Fruit fly (Drosophila melanogaster) ovary, adult (tissue): ENCODE results near the gene meng.

Experiments
- CG17801 ChIP-seq: fragments of 200-800 bp; optimal IDR thresholded peaks from 2 replicates; lab custom pipeline; 2019; ENCODE audit warnings: missing biosample characterization, mild to moderate bottlenecking, missing genetic modification characterization, moderate library complexity; ENCODE audit not compliant: partially characterized antibody

The meng gene

DNA sequence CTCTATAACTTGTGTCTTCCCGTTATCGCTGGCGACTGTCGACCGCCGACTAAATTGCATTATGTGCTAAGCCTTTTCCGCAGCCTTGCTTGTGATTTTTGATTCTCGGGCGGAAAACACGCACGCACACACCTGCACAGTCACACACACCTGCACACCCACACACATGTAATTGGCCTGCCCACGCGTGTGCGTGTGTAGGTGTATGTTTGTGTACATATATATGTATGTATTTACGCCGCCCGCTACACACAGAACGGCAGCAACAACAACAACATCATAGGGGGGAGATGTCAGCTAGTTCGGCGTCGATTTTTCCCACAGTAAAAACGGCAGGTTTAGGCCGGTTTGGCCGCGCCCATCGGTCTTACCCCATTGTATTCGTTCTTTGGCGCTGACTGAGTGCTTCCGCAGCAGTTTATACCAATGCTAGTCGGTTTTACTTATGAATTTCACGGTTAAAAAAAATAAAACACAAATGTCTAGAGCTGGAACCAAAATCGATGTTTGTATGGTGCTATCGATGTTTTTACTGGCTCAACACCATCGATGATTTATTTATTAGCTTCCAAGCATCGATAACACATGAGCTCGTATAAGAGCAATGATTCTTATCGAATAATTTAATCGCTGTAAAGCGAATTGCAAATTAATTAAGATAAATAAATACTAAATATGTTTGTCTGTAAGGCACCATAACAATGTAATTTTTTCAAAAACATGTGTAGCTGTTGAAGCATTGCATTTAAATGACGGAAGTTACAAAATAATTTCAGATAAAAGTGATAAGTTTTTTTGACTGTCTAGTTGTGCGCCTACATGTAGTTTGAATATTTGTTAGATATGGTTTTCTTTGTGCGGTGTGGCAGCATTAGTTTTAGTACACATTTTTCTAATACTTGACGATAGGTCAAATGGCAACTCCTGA is 19.2 kb upstream of the meng start, which contains the start of gene homer:
Gene homer, minus strand, starts transcription at position 538 of the 928 bp plus-strand sequence.
- TF ChIP-seq CG17801 (GFP tag; lab: Kevin White, UChicago): no peak

DNA sequence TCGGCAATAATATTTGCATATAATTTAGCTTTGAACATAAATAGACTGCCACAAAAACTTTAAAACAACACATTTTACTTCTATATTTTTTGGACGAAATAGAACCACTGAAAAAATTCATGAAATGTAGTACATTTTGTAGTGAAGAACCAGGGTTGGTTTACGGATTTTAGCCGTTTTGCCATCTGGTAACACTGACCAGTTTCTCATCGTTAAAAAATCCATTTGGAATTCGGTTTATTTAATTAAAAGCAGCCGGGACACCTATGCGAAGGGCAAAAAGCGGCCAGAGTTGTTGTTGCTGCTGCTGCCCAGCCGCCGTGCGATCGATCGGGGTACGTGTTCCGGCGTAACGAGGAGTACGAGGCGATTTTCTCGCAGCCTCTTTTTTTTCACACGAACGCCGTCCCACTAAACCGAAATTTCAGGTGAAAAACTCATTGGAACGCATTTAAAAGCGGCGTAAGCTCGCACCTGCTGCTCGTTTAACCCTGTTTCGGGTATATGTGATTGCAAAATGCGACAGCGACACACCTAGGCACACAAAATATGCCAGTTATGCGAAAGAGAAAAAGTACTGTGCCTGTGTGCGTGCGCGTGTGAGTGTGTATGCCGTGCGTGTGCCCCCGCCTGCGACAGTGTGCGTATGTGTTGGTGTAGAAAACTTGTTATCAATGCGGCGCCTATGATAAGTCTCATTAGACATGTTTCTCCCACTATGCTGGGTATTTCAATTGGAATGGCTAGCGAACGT is 18.4 kb upstream of the meng start, which contains the start of gene Liprin-alpha:
Gene Liprin-alpha, plus strand, starts transcription at position 154 of the 754 bp plus-strand sequence.
- TF ChIP-seq CG17801 (GFP tag; lab: Kevin White, UChicago): no peak

DNA sequence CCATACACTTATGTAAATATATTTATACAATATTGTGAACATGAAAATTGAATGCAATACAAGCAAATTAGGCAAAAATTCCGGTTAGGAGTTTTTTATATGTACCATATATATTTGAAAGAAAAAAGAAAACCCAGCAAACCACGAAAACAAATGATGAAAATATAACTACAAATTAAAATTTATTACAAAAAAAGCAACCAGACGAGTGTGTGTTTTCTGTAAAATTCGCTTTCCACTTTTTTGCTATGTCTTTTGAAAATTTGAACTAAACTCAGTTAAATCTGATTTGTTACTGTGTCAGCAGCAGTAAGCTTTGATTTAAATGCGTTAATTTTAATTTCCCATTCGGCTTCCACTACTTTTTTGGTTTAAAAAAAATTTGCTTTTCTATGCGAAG is 9.7 kb upstream of the meng start, which contains the start of gene TTLL3B:
Gene TTLL3B, plus strand, starts transcription at position 301 of the 400 bp plus-strand sequence.
- no peak for TF ChIP-seq CG17801 (GFP tag; lab: Kevin White, UChicago)

DNA sequence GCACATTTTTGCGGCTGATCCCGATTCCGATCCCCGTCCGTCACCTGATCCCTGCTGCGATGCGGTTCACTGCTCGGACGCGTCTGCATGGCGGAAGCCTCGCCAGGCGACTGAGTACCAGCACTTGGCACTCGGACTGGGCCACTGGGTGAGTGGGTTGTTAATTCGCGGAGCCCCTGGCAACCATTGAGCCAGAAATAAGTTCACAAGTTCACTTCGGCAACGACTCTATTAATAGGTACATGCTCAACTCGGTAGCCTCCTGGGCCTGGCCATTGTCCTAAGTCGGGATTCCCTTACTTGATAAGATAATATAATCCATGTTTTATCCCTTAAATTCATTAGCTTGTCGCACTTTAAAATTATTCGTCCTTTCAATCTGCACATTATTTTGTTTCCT is 2.2 kb upstream of the meng start, which contains the start of gene TTLL3A:
Gene TTLL3A, minus strand, starts transcription at position 101 of the 400 bp plus-strand sequence.
- no peak for TF ChIP-seq CG17801 (GFP tag; lab: Kevin White, UChicago)

DNA sequence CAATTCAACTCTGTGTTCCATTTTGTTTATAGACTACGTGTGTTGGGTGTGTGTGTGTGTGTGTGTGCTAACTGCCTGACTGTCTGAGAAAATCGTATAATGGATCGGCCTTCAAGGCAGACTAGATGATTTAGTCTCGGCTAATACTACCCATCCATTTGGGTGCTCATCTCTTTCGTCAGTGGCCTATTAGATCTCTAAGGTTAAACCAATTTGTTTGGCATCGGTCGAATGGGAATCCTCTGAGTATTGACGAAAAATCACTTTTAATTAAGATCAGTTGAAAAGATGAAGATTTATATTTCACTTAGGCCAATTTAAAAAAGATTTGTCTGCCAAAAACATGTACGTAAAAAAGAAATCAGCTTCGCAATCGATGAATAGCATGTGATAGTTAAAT is 3.2 kb downstream of the meng start, which contains the start of gene CG31910:
Gene CG31910, minus strand, starts transcription at position 101 of the 400 bp plus-strand sequence.
- no peak for TF ChIP-seq CG17801 (GFP tag; lab: Kevin White, UChicago)

DNA sequence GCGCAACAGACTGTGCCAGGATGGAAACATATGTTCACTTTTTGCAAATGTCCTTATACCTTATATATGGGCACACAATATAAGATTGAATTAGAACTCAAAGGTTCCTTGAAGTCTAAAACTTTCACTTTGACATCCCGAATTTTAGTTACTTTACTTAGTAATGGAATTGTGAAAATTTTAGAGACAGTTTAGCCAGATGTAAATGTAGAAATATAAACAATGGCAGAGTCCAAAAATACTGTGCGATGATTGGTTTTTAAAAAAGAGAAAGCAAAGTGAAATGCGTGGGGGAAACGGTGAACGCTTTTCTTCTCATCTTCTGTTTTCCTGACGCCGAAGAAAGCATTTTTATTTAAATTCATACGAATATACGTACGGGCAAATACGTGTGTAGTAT is 5.5 kb downstream of the meng start, which contains the start of gene CG44271:
Gene CG44271, minus strand, starts transcription at position 101 of the 400 bp plus-strand sequence.
- TF ChIP-seq CG17801 (GFP tag; lab: Kevin White, UChicago): no peak

DNA sequence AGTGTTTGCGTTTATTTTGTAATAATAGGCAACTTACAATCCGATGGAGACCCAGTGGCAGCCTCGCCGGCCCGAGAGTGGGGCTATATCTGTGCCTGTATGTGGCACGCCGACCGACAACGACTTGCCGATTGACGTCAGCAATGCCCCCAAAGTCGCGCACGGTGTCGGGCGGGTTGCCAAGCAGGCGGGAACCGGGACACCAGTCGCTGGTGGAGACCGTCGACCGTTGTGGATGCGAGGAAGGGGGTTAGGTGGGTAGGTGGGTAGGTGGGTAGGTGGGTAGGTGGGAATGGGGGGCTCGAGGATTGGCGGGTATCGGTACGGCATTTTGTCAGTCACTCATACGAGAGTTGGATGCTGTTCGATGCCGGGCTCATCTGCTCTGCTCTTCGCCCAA is 8.7 kb downstream of the meng start:
- no peak for TF ChIP-seq CG17801 (GFP tag; lab: Kevin White, UChicago)

DNA sequence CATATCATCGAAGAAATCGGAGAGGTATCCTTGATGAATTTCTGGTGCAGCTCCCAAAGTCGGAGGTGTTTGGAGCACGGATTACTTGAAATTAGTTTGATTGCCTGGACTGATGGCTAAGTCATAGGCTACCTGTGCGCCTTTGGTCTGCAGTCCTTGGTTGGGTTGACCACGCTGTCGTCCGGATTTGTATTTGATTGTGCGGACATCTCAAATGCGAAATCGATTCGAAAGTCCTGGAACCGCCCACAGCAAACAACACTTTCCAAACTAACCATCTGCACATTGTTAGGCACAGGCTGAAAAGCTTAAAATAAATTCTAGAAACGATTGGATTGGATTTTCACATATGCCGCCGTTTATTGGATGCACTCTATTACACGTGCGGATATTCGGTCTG is 17.2 kb downstream of the meng start, which contains the start of gene CG11322:
Gene CG11322, minus strand, starts transcription at position 101 of the 400 bp plus-strand sequence.
- no peak for TF ChIP-seq CG17801 (GFP tag; lab: Kevin White, UChicago)

DNA sequence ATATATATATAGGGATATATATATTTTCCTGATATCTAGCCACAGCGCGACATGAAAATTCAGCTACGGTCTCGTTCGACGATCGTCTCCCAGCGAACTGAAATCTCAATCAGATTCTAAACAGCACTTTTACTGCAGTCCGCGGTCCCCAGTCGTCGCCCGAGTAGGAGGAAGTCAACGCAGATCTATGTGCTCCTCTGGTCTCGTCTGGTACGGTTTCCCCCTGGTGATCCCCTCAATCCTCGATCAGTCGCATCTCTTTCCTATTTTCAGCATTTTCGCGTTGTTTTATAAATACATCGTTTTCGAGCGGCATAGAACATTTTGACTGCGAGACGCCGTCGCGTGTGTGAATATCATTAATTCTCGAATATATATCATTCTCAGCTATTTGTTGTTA is 30.4 kb downstream of the meng start, which contains the start of gene LUBEL:
Gene LUBEL, minus strand, starts transcription at position 101 of the 400 bp plus-strand sequence.
- TF ChIP-seq CG17801 (GFP tag; lab: Kevin White, UChicago): no peak

DNA sequence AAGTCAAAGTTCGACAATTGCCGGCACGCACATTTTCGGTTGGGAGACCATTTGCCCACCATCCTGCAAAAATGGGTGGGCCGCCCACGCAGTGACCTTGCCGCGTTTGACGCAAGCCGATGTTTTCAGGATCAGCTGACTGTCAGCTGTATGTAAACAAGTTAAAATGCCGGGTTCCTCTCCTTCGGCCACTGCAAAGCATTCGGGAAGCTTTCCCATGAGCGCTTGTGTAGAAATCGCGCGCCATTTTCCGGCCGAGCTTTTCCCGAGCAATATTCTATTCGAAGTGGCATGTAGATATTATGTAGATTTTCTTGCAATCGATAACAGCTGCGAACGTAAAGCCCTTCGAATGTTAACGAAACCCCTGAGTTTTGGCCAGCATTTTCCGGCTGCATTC is 31.3 kb downstream of the meng start, which contains the start of gene CG17378:
Gene CG17378, plus strand, starts transcription at position 397 of the 400 bp plus-strand sequence.
- no peak for TF ChIP-seq CG17801 (GFP tag; lab: Kevin White, UChicago)

DNA sequence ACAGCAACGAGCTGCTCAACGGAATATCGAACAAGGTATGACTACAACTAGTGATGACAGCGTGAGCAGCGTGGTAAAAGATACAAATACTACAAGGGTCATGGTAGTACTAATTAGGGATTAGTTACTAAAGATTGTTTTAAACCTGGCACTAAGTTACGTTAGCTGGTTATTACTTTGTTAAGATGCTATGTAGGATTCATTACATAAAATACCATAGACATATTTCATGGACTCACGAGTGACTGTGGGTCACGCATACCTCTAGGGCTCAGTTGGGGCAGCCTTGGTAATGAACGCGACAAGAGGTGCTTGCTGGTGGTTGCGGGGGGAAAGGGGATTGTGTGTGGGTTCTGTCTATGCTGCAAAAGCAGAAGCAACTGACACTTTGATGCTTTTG is 32.6 kb downstream of the meng start:
- TF ChIP-seq CG17801 (GFP tag; lab: Kevin White, UChicago): no peak

DNA sequence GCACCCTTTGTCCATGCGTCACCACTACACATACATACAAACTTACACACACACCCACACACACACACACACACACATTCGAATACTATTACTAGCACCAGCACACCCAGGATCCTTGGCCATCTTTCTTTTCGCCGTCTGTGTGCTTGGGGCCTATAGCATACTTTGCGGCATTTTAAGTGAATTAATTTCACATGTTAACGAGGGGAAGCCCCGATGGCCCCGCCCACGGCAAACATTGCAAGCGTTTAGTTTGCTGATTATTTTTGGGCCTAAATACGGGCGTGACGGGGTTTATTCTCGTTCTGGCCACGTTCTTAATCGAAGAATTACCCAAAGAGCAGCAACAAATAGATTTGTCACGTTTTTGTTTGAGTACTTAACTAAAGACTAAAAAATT is 41.1 kb downstream of the meng start:
- no peak for TF ChIP-seq CG17801 (GFP tag; lab: Kevin White, UChicago)

DNA sequence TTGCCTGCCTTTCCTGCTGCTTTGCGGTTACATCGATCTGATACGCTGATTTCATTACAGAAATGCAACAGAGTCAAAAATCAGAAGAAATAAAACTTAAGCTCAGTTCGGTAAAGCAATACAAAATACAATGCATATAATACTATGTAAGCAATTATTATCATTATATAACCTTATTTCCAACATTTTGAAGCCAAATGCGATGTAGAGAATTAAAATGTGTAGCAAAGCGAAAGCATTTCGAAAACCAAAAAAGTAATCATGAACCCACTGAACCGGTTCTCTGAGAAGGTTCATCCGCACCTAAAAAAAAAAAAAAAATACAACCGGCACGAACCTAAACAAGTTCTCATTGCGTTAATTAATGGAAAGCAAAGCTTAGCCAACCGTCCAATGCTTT is 41.9 kb downstream of the meng start:
- TF ChIP-seq CG17801 (GFP tag; lab: Kevin White, UChicago): no peak

DNA sequence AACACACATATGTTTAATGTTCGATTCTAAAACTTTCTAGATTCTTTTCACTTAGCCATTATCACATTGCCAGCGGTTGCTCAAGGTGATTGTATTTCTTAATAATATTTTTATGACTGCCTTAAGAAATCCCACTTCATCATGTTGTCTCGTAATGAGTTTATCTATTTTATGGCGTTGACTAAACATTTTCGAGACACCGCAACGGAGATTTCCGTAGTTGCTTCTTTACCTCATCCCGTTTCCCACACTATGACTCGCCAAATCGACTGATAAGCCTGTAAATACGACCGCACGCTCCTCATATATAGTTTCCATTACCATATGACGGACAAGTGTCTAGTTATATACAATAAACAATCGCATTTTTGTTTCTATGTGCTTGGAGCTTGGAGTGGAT is 43.3 kb downstream of the meng start:
- no peak for TF ChIP-seq CG17801 (GFP tag; lab: Kevin White, UChicago)

DNA sequence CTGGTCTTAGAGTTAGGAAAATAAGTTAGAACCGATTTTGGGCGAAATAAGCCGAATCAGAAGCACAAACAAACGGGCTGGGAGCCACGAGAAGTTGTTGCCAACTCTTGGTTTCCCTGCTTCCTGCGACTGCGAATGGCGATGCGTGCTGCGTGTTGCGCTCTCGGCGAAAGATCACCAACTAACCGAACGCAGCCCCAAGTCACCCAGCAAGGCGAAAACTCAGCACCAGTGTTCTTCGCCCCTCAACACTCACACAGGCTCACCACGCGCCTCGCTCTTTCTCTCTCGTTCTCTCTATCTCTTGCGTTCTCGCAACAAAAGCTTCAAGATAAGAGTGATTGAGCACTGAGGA is 44.3 kb downstream of the meng start, which contains the start of gene nrv1:
Gene nrv1, minus strand, starts transcription at position 188 of the 355 bp plus-strand sequence.
- TF ChIP-seq CG17801 (GFP tag; lab: Kevin White, UChicago): no peak
